Worm (Caenorhabditis elegans): ENCODE results near the gene cyp-34A5.

The cyp-34A5 gene

ce11 chrV:3976964-3977363 lies 19.5 kb upstream of the cyp-34A5 start, which contains the start of gene str-83:
str-83 (plus strand) TSS chrV:3977264.
- TF ChIP-seq ceh-13 (GFP tag; optimal IDR thresholded peaks at IDR 0.05): no peak
- no peak for TF ChIP-seq tbx-11 (GFP tag; IDR thresholded peaks at IDR 0.05)
- no peak for TF ChIP-seq ama-1 (optimal IDR thresholded peaks at IDR 0.05)
- no peak for TF ChIP-seq flt-1 (GFP tag; IDR thresholded peaks at IDR 0.05)
- no peak for TF ChIP-seq F13C5.2 (tag; optimal IDR thresholded peaks at IDR 0.05)
- TF ChIP-seq hnd-1 (tag; optimal IDR thresholded peaks at IDR 0.05): no peak
- TF ChIP-seq B0310.2 (tag; optimal IDR thresholded peaks at IDR 0.05): no peak
- no peak for TF ChIP-seq tbx-37 (GFP tag; conservative IDR thresholded peaks at IDR 0.05)
- no peak for TF ChIP-seq sea-1 (GFP tag; conservative IDR thresholded peaks at IDR 0.05)
- no peak for TF ChIP-seq hmg-4 (GFP tag; optimal IDR thresholded peaks at IDR 0.05)
- TF ChIP-seq pes-1 (GFP tag; IDR thresholded peaks at IDR 0.05): no peak
- no peak for TF ChIP-seq tra-4 (tag; optimal IDR thresholded peaks at IDR 0.05)
- no peak for TF ChIP-seq ceh-36 (tag; optimal IDR thresholded peaks at IDR 0.05)
- TF ChIP-seq ets-7 (tag; optimal IDR thresholded peaks at IDR 0.05): no peak
- no peak for TF ChIP-seq hmbx-1 (tag; optimal IDR thresholded peaks at IDR 0.05)
- TF ChIP-seq scrt-1 (GFP tag; IDR thresholded peaks at IDR 0.05): no peak
- TF ChIP-seq aly-1 (tag; optimal IDR thresholded peaks at IDR 0.05): no peak

ce11 chrV:3974361-3974760 lies 16.9 kb upstream of the cyp-34A5 start, which contains the start of gene str-82:
str-82 (plus strand) TSS chrV:3974661.
- TF ChIP-seq ceh-13 (GFP tag; optimal IDR thresholded peaks at IDR 0.05): no peak
- no peak for TF ChIP-seq sea-1 (GFP tag; conservative IDR thresholded peaks at IDR 0.05)
- no peak for TF ChIP-seq tbx-11 (GFP tag; IDR thresholded peaks at IDR 0.05)
- TF ChIP-seq hmbx-1 (tag; optimal IDR thresholded peaks at IDR 0.05): no peak
- TF ChIP-seq F13C5.2 (tag; optimal IDR thresholded peaks at IDR 0.05): no peak
- TF ChIP-seq pes-1 (GFP tag; IDR thresholded peaks at IDR 0.05): no peak
- TF ChIP-seq hnd-1 (tag; optimal IDR thresholded peaks at IDR 0.05): no peak

ce11 chrV:3972846-3973245 lies 15.3 kb upstream of the cyp-34A5 start, which contains the start of gene cyp-34A10:
cyp-34A10 (minus strand) TSS chrV:3972991.
- TF ChIP-seq tbx-37 (GFP tag; conservative IDR thresholded peaks at IDR 0.05) (no peak), tbx-11 (GFP tag; IDR thresholded peaks at IDR 0.05) (no peak), aly-1 (tag; optimal IDR thresholded peaks at IDR 0.05) (no peak), scrt-1 (GFP tag; IDR thresholded peaks at IDR 0.05) (no peak)

- TF ChIP-seq B0310.2 (tag; optimal IDR thresholded peaks at IDR 0.05) (no peak), aly-1 (tag; optimal IDR thresholded peaks at IDR 0.05) (no peak), ceh-36 (tag; optimal IDR thresholded peaks at IDR 0.05) (no peak), tbx-37 (GFP tag; conservative IDR thresholded peaks at IDR 0.05) (no peak), F13C5.2 (tag; optimal IDR thresholded peaks at IDR 0.05) (no peak)
Measured at ce11 chrV:3970410-3970809, 12.9 kb upstream of the cyp-34A5 start, which contains the start of gene cyp-34A9. cyp-34A9 (minus strand) TSS chrV:3970540.

ce11 chrV:3969664-3970063 lies 12.2 kb upstream of the cyp-34A5 start:
- TF ChIP-seq tbx-11 (GFP tag; IDR thresholded peaks at IDR 0.05) (no peak), B0310.2 (tag; optimal IDR thresholded peaks at IDR 0.05) (no peak), ama-1 (optimal IDR thresholded peaks at IDR 0.05) (no peak), sea-1 (GFP tag; conservative IDR thresholded peaks at IDR 0.05) (no peak), flt-1 (GFP tag; IDR thresholded peaks at IDR 0.05) (no peak), aly-1 (tag; optimal IDR thresholded peaks at IDR 0.05) (no peak), F13C5.2 (tag; optimal IDR thresholded peaks at IDR 0.05) (no peak), tbx-37 (GFP tag; conservative IDR thresholded peaks at IDR 0.05) (no peak), ceh-36 (tag; optimal IDR thresholded peaks at IDR 0.05) (no peak), hmg-4 (GFP tag; optimal IDR thresholded peaks at IDR 0.05) (no peak), tra-4 (tag; optimal IDR thresholded peaks at IDR 0.05) (no peak)

- TF ChIP-seq ceh-36 (tag; optimal IDR thresholded peaks at IDR 0.05) (no peak), scrt-1 (GFP tag; IDR thresholded peaks at IDR 0.05) (no peak), F13C5.2 (tag; optimal IDR thresholded peaks at IDR 0.05) (no peak), tbx-37 (GFP tag; conservative IDR thresholded peaks at IDR 0.05) (no peak), ama-1 (optimal IDR thresholded peaks at IDR 0.05) (no peak)
Measured at ce11 chrV:3968929-3969328, 11.4 kb upstream of the cyp-34A5 start.

- TF ChIP-seq tbx-11 (GFP tag; IDR thresholded peaks at IDR 0.05) (no peak), tra-4 (tag; optimal IDR thresholded peaks at IDR 0.05) (no peak), ceh-36 (tag; optimal IDR thresholded peaks at IDR 0.05) (no peak), ama-1 (optimal IDR thresholded peaks at IDR 0.05) (no peak), hnd-1 (tag; optimal IDR thresholded peaks at IDR 0.05) (no peak), F13C5.2 (tag; optimal IDR thresholded peaks at IDR 0.05) (no peak), ceh-13 (GFP tag; optimal IDR thresholded peaks at IDR 0.05) (no peak), scrt-1 (GFP tag; IDR thresholded peaks at IDR 0.05) (no peak), pes-1 (GFP tag; IDR thresholded peaks at IDR 0.05) (no peak), tbx-37 (GFP tag; conservative IDR thresholded peaks at IDR 0.05) (no peak), sea-1 (GFP tag; conservative IDR thresholded peaks at IDR 0.05) (no peak), aly-1 (tag; optimal IDR thresholded peaks at IDR 0.05) (no peak), ets-7 (tag; optimal IDR thresholded peaks at IDR 0.05) (no peak), B0310.2 (tag; optimal IDR thresholded peaks at IDR 0.05) (no peak), flt-1 (GFP tag; IDR thresholded peaks at IDR 0.05) (no peak), hmbx-1 (tag; optimal IDR thresholded peaks at IDR 0.05) (no peak), hmg-4 (GFP tag; optimal IDR thresholded peaks at IDR 0.05) (no peak)
Measured at ce11 chrV:3967762-3968161, 10.3 kb upstream of the cyp-34A5 start, which contains the start of gene cyp-34A8. cyp-34A8 (minus strand) TSS chrV:3967823.

ce11 chrV:3963715-3964114 lies 6.2 kb upstream of the cyp-34A5 start, which contains the start of gene cyp-34A7:
cyp-34A7 (minus strand) TSS chrV:3963815.
- TF ChIP-seq tbx-37 (GFP tag; conservative IDR thresholded peaks at IDR 0.05) (no peak), ceh-13 (GFP tag; optimal IDR thresholded peaks at IDR 0.05) (no peak), sea-1 (GFP tag; conservative IDR thresholded peaks at IDR 0.05) (no peak), pes-1 (GFP tag; IDR thresholded peaks at IDR 0.05) (no peak), ceh-36 (tag; optimal IDR thresholded peaks at IDR 0.05) (no peak), scrt-1 (GFP tag; IDR thresholded peaks at IDR 0.05) (no peak), hmg-4 (GFP tag; optimal IDR thresholded peaks at IDR 0.05) (no peak), ets-7 (tag; optimal IDR thresholded peaks at IDR 0.05) (no peak), tbx-11 (GFP tag; IDR thresholded peaks at IDR 0.05) (no peak), B0310.2 (tag; optimal IDR thresholded peaks at IDR 0.05) (no peak), hnd-1 (tag; optimal IDR thresholded peaks at IDR 0.05) (no peak), flt-1 (GFP tag; IDR thresholded peaks at IDR 0.05) (no peak), hmbx-1 (tag; optimal IDR thresholded peaks at IDR 0.05) (no peak), F13C5.2 (tag; optimal IDR thresholded peaks at IDR 0.05) (no peak), ama-1 (optimal IDR thresholded peaks at IDR 0.05) (no peak)
